Fruit fly (Drosophila melanogaster): ENCODE measurements around the gene CG31955.

Gene CG31955

dm6 chr2L:3705438-3705921, 7.4 kb downstream of the CG31955 start, which contains the start of gene CG31778:
CG31778 (minus strand) TSS chr2L:3705488.
- peak; percentile 77 for TF ChIP-seq noc (tag; optimal IDR thresholded peaks at IDR 0.05)

- TF ChIP-seq noc (tag; optimal IDR thresholded peaks at IDR 0.05) = peak; percentile 94
Measured at dm6 chr2L:3703260-3703659, 9.6 kb downstream of the CG31955 start, which contains the start of gene CG2816. CG2816 (plus strand) TSS chr2L:3703659.

dm6 chr2L:3701526-3701925, 11.4 kb downstream of the CG31955 start, which contains the start of gene CG43145:
CG43145 (plus strand) TSS chr2L:3701826.
- TF ChIP-seq noc (tag; optimal IDR thresholded peaks at IDR 0.05) = no peak

dm6 chr2L:3700990-3701389, 11.9 kb downstream of the CG31955 start, which contains the start of gene CG42467:
CG42467 (plus strand) TSS chr2L:3701290.
- TF ChIP-seq noc (tag; optimal IDR thresholded peaks at IDR 0.05) = no peak

- no peak for TF ChIP-seq noc (tag; optimal IDR thresholded peaks at IDR 0.05)
Measured at dm6 chr2L:3700374-3700773, 12.5 kb downstream of the CG31955 start, which contains the start of gene Sfp24C1. Sfp24C1 (plus strand) TSS chr2L:3700674.

- no peak for TF ChIP-seq noc (tag; optimal IDR thresholded peaks at IDR 0.05)
Measured at dm6 chr2L:3699895-3700294, 13.0 kb downstream of the CG31955 start, which contains the start of gene CG42465. CG42465 (plus strand) TSS chr2L:3700195.

- TF ChIP-seq noc (tag; optimal IDR thresholded peaks at IDR 0.05) = no peak
Measured at dm6 chr2L:3698992-3699514, 13.9 kb downstream of the CG31955 start, which contains the start of the genes CG10031 and CG42464. CG10031 (minus strand) TSS chr2L:3699092. CG42464 (plus strand) TSS chr2L:3699464.

- TF ChIP-seq noc (tag; optimal IDR thresholded peaks at IDR 0.05) = no peak
Measured at dm6 chr2L:3697772-3698171, 15.1 kb downstream of the CG31955 start, which contains the start of gene CG3604. CG3604 (minus strand) TSS chr2L:3697872.

dm6 chr2L:3696438-3696837, 16.5 kb downstream of the CG31955 start, which contains the start of gene IM33:
IM33 (minus strand) TSS chr2L:3696658.
- peak; percentile 13 for TF ChIP-seq noc (tag; optimal IDR thresholded peaks at IDR 0.05)

- no peak for TF ChIP-seq noc (tag; optimal IDR thresholded peaks at IDR 0.05)
Measured at dm6 chr2L:3695361-3695818, 17.5 kb downstream of the CG31955 start, which contains the start of gene CG16713. CG16713 (minus strand) TSS chr2L:3695411.

- TF ChIP-seq noc (tag; optimal IDR thresholded peaks at IDR 0.05) = no peak
Measured at dm6 chr2L:3694920-3695319, 18.0 kb downstream of the CG31955 start, which contains the start of gene CG43165. CG43165 (minus strand) TSS chr2L:3695020.

- no peak for TF ChIP-seq noc (tag; optimal IDR thresholded peaks at IDR 0.05)
Measured at dm6 chr2L:3693805-3694204, 19.1 kb downstream of the CG31955 start, which contains the start of gene Acp24A4. Acp24A4 (minus strand) TSS chr2L:3693905.

- TF ChIP-seq noc (tag; optimal IDR thresholded peaks at IDR 0.05) = no peak
Measured at dm6 chr2L:3693082-3693481, 19.8 kb downstream of the CG31955 start, which contains the start of gene CG3513. CG3513 (minus strand) TSS chr2L:3693182.

- no peak for TF ChIP-seq noc (tag; optimal IDR thresholded peaks at IDR 0.05)
Measured at dm6 chr2L:3692466-3692865, 20.4 kb downstream of the CG31955 start, which contains the start of gene CG16704. CG16704 (minus strand) TSS chr2L:3692587.

- TF ChIP-seq noc (tag; optimal IDR thresholded peaks at IDR 0.05) = no peak
Measured at dm6 chr2L:3685139-3685851, 27.6 kb downstream of the CG31955 start.

dm6 chr2L:3682489-3682888, 30.4 kb downstream of the CG31955 start:
- TF ChIP-seq noc (tag; optimal IDR thresholded peaks at IDR 0.05) = no peak
